Worm (Caenorhabditis elegans) whole organism, L3 larva: Measurements from ENCODE around the gene Y37E11B.2.
A peak's percentile ranks its signal among the peaks of the same experiment; 100 is the strongest.

Source experiments
- aly-2 ChIP-seq: fragments of 150-350 bp; optimal IDR thresholded peaks from 2 replicates; lab custom pipeline; 2014; ENCODE audit warnings: missing biosample characterization, missing genetic modification characterization
- ama-1 ChIP-seq: fragments of 150-350 bp; optimal IDR thresholded peaks from 2 replicates; lab custom pipeline; 2018
- ceh-28 ChIP-seq: fragments of 150-350 bp; optimal IDR thresholded peaks from 2 replicates; lab custom pipeline; 2014; ENCODE audit warnings: missing biosample characterization, missing genetic modification reagents, missing genetic modification characterization
- egl-5 ChIP-seq: fragments of 150-350 bp; optimal IDR thresholded peaks from 2 replicates; lab custom pipeline; 2017; ENCODE audit warnings: missing biosample characterization, missing genetic modification reagents, missing genetic modification characterization, inconsistent platforms
- elt-1 ChIP-seq: fragments of 150-350 bp; optimal IDR thresholded peaks from 2 replicates; lab custom pipeline; 2014; ENCODE audit warnings: missing biosample characterization, missing genetic modification characterization
- elt-2 ChIP-seq: sonication (generic microtip); optimal IDR thresholded peaks from 2 replicates; lab custom pipeline; 2016; ENCODE audit warnings: missing genetic modification reagents, mild to moderate bottlenecking, missing genetic modification characterization, missing compliant biosample characterization
- fkh-2 ChIP-seq: fragments of 150-350 bp; optimal IDR thresholded peaks from 2 replicates; lab custom pipeline; 2014; ENCODE audit warnings: missing biosample characterization, missing genetic modification reagents, missing genetic modification characterization
- fos-1 ChIP-seq: fragments of 150-350 bp; optimal IDR thresholded peaks from 2 replicates; lab custom pipeline; 2014; ENCODE audit warnings: missing biosample characterization, missing genetic modification characterization
- hmg-11 ChIP-seq: sonication (generic microtip); optimal IDR thresholded peaks from 2 replicates; lab custom pipeline; 2016; ENCODE audit warnings: missing genetic modification characterization, missing compliant biosample characterization
- jun-1 ChIP-seq: fragments of 150-350 bp; optimal IDR thresholded peaks from 2 replicates; lab custom pipeline; 2014; ENCODE audit warnings: missing biosample characterization, missing genetic modification reagents, missing genetic modification characterization
- lin-15B ChIP-seq: fragments of 150-350 bp; optimal IDR thresholded peaks from 2 replicates; lab custom pipeline; 2014; ENCODE audit warnings: missing biosample characterization, missing genetic modification characterization
- lin-39 ChIP-seq: fragments of 150-350 bp; optimal IDR thresholded peaks from 2 replicates; lab custom pipeline; 2018; ENCODE audit warnings: missing biosample characterization, missing genetic modification reagents, missing genetic modification characterization
- lsy-12 ChIP-seq: sonication (generic microtip); optimal IDR thresholded peaks from 2 replicates; lab custom pipeline; 2016; ENCODE audit warnings: mild to moderate bottlenecking, missing genetic modification characterization, missing compliant biosample characterization
- nfya-1 ChIP-seq: sonication (generic microtip); optimal IDR thresholded peaks from 2 replicates; lab custom pipeline; 2017; ENCODE audit warnings: missing genetic modification characterization, mild to moderate bottlenecking, missing compliant biosample characterization, antibody characterized with exemption, moderate library complexity; ENCODE audit not compliant: insufficient read depth
- nhr-11 ChIP-seq: fragments of 150-350 bp; optimal IDR thresholded peaks from 2 replicates; lab custom pipeline; 2014; ENCODE audit warnings: missing biosample characterization, missing genetic modification characterization
- nhr-12 ChIP-seq: fragments of 150-350 bp; optimal IDR thresholded peaks from 2 replicates; lab custom pipeline; 2014; ENCODE audit warnings: missing biosample characterization, missing genetic modification characterization
- nhr-237 ChIP-seq: fragments of 150-350 bp; optimal IDR thresholded peaks from 2 replicates; lab custom pipeline; 2014; ENCODE audit warnings: missing biosample characterization, missing genetic modification characterization
- nhr-25 ChIP-seq: sonication (generic microtip); optimal IDR thresholded peaks from 2 replicates; lab custom pipeline; 2017; ENCODE audit warnings: missing biosample characterization, missing genetic modification characterization
- nhr-28 ChIP-seq: fragments of 150-350 bp; optimal IDR thresholded peaks from 2 replicates; lab custom pipeline; 2014; ENCODE audit warnings: missing biosample characterization, missing genetic modification characterization
- nhr-43 ChIP-seq: sonication (generic microtip); optimal IDR thresholded peaks from 2 replicates; lab custom pipeline; 2016; ENCODE audit warnings: mild to moderate bottlenecking, missing genetic modification characterization, missing compliant biosample characterization; ENCODE audit not compliant: poor library complexity, severe bottlenecking
- nhr-67 ChIP-seq: fragments of 150-350 bp; optimal IDR thresholded peaks from 2 replicates; lab custom pipeline; 2014; ENCODE audit warnings: missing biosample characterization, missing genetic modification characterization
- nhr-76 ChIP-seq: fragments of 150-350 bp; sonication (generic microtip); optimal IDR thresholded peaks from 5 replicates; lab custom pipeline; 2014; ENCODE audit warnings: missing biosample characterization, missing genetic modification characterization
- pha-4 ChIP-seq: fragments of 150-350 bp; optimal IDR thresholded peaks from 2 replicates; lab custom pipeline; 2014; ENCODE audit warnings: missing biosample characterization, missing genetic modification reagents, missing genetic modification characterization
- pqm-1 ChIP-seq: fragments of 150-350 bp; optimal IDR thresholded peaks from 2 replicates; lab custom pipeline; 2017; ENCODE audit warnings: missing biosample characterization, missing genetic modification characterization, inconsistent platforms
- sea-2 ChIP-seq: fragments of 150-350 bp; sonication (generic microtip); optimal IDR thresholded peaks from 4 replicates; lab custom pipeline; 2014; ENCODE audit warnings: missing biosample characterization, missing genetic modification reagents, missing genetic modification characterization
- skn-1 ChIP-seq: fragments of 150-350 bp; optimal IDR thresholded peaks from 2 replicates; lab custom pipeline; 2014; ENCODE audit warnings: missing biosample characterization, missing genetic modification characterization
- snpc-4 ChIP-seq: fragments of 150-350 bp; optimal IDR thresholded peaks from 2 replicates; lab custom pipeline; 2014; ENCODE audit warnings: missing biosample characterization, missing genetic modification characterization
- tbx-2 ChIP-seq: sonication (generic microtip); optimal IDR thresholded peaks from 2 replicates; lab custom pipeline; 2016; ENCODE audit warnings: mild to moderate bottlenecking, missing genetic modification characterization, missing compliant biosample characterization
- unc-39 ChIP-seq: sonication (generic microtip); optimal IDR thresholded peaks from 4 replicates; lab custom pipeline; 2017; ENCODE audit warnings: missing biosample characterization, missing genetic modification characterization
- ztf-11 ChIP-seq: fragments of 150-350 bp; optimal IDR thresholded peaks from 2 replicates; lab custom pipeline; 2014; ENCODE audit warnings: missing biosample characterization, missing genetic modification characterization
- ztf-4 ChIP-seq: fragments of 150-350 bp; optimal IDR thresholded peaks from 2 replicates; lab custom pipeline; 2014; ENCODE audit warnings: missing biosample characterization, missing genetic modification characterization

Y37E11B.2 gene

ce11 chrIV:3545060-3545459, 33.2 kb upstream of the Y37E11B.2 start:
- TF ChIP-seq nhr-28 (tag; lab: Kevin White, UChicago) = no peak
- TF ChIP-seq ceh-28 (tag; lab: Kevin White, UChicago) = peak; percentile 85

ce11 chrIV:3547500-3547899, 30.8 kb upstream of the Y37E11B.2 start, which contains the start of gene nstp-6:
TSS of gene nstp-6 (minus strand) at chrIV:3547600.
- TF ChIP-seq lsy-12 (tag; lab: Kevin White, UChicago) (no peak), fkh-2 (tag; lab: Kevin White, UChicago) (no peak), skn-1 (tag; lab: Kevin White, UChicago) (no peak), ama-1 (lab: Kevin White, UChicago) (no peak), nhr-25 (tag; lab: Kevin White, UChicago) (no peak), lin-15B (tag; lab: Kevin White, UChicago) (no peak), nhr-237 (tag; lab: Kevin White, UChicago) (no peak), jun-1 (tag; lab: Kevin White, UChicago) (no peak), nhr-12 (tag; lab: Kevin White, UChicago) (no peak), nhr-76 (tag; lab: Kevin White, UChicago) (no peak), nfya-1 (tag; lab: Kevin White, UChicago) (no peak), lin-39 (tag; lab: Kevin White, UChicago) (no peak), elt-2 (tag; lab: Kevin White, UChicago) (no peak), ztf-4 (tag; lab: Kevin White, UChicago) (no peak), aly-2 (tag; lab: Kevin White, UChicago) (no peak), sea-2 (no peak), ztf-11 (tag; lab: Kevin White, UChicago) (no peak), hmg-11 (no peak)

ce11 chrIV:3548315-3548714, 29.9 kb upstream of the Y37E11B.2 start:
- TF ChIP-seq pqm-1 (tag; lab: Kevin White, UChicago) = peak; percentile 73
- TF ChIP-seq elt-2 (tag; lab: Kevin White, UChicago) = peak; percentile 77
- peak; percentile 92 for TF ChIP-seq pha-4 (tag; lab: Kevin White, UChicago)
- no peak for TF ChIP-seq tbx-2
- no peak for TF ChIP-seq nhr-237 (tag; lab: Kevin White, UChicago)

- TF ChIP-seq nhr-25 (tag; lab: Kevin White, UChicago) (no peak), pqm-1 (tag; lab: Kevin White, UChicago) (peak; percentile 17), elt-1 (tag; lab: Kevin White, UChicago) (no peak), egl-5 (no peak), nhr-28 (tag; lab: Kevin White, UChicago) (no peak), nhr-237 (tag; lab: Kevin White, UChicago) (no peak), lin-15B (tag; lab: Kevin White, UChicago) (peak; percentile 27), lin-39 (tag; lab: Kevin White, UChicago) (peak; percentile 57), elt-2 (tag; lab: Kevin White, UChicago) (peak; percentile 33), nfya-1 (tag; lab: Kevin White, UChicago) (peak; percentile 47), hmg-11 (peak; percentile 95), snpc-4 (tag; lab: Kevin White, UChicago) (peak; percentile 9), nhr-11 (tag; lab: Kevin White, UChicago) (no peak), tbx-2 (peak; percentile 53), aly-2 (tag; lab: Kevin White, UChicago) (no peak), unc-39 (no peak), ztf-4 (tag; lab: Kevin White, UChicago) (peak; percentile 4), nhr-67 (no peak), nhr-43 (tag; lab: Kevin White, UChicago) (peak; percentile 75), lsy-12 (tag; lab: Kevin White, UChicago) (peak; percentile 58)
Measured at ce11 chrIV:3551777-3552462, 26.3 kb upstream of the Y37E11B.2 start.

- no peak for TF ChIP-seq fos-1 (tag; lab: Kevin White, UChicago)
Measured at ce11 chrIV:3552933-3553332, 25.3 kb upstream of the Y37E11B.2 start.
